Worm (Caenorhabditis elegans) whole organism, L2 larva: ENCODE data around the gene C55A6.7.

ENCODE experiments used
- fos-1 ChIP-seq: fragments of 150-350 bp; optimal IDR thresholded peaks from 2 replicates; lab custom pipeline; 2014; ENCODE audit warnings: missing biosample characterization, missing genetic modification characterization
- mdl-1 ChIP-seq, 2 experiments: fragments of 150-350 bp in 1 of 2; sonication (generic microtip) in 1 of 2; optimal IDR thresholded peaks; 2 replicates each; lab custom pipeline; 2017; ENCODE audit warnings: missing biosample characterization in 2 of 2, missing genetic modification characterization in 2 of 2
- nhr-11 ChIP-seq: fragments of 150-350 bp; optimal IDR thresholded peaks from 2 replicates; lab custom pipeline; 2014; ENCODE audit warnings: missing biosample characterization, missing genetic modification characterization
- nhr-25 ChIP-seq: fragments of 150-350 bp; sonication (generic microtip); optimal IDR thresholded peaks from 3 replicates; lab custom pipeline; 2014; ENCODE audit warnings: missing biosample characterization, missing genetic modification characterization
- zag-1 ChIP-seq: fragments of 150-350 bp; optimal IDR thresholded peaks from 2 replicates; lab custom pipeline; 2014; ENCODE audit warnings: missing biosample characterization, missing genetic modification characterization
- ztf-11 ChIP-seq: sonication (generic microtip); optimal IDR thresholded peaks from 2 replicates; lab custom pipeline; 2017; ENCODE audit warnings: missing biosample characterization, missing genetic modification characterization

ce11 chrV:11564573-11564972, 44.2 kb upstream of the C55A6.7 start, which contains the start of gene srx-87:
- TF ChIP-seq zag-1 (tag; lab: Kevin White, UChicago): no peak
- TF ChIP-seq ztf-11 (tag; lab: Kevin White, UChicago): no peak
- no peak for TF ChIP-seq mdl-1 (tag; optimal IDR thresholded peaks at IDR 0.05; lab: Kevin White, UChicago)
- TF ChIP-seq nhr-11: no peak
- TF ChIP-seq fos-1 (tag; lab: Kevin White, UChicago): no peak
- no peak for TF ChIP-seq nhr-25 (tag; lab: Kevin White, UChicago)
